Fruit fly (Drosophila melanogaster): ENCODE measurements around the gene gcm2.

Gene gcm2

DNA sequence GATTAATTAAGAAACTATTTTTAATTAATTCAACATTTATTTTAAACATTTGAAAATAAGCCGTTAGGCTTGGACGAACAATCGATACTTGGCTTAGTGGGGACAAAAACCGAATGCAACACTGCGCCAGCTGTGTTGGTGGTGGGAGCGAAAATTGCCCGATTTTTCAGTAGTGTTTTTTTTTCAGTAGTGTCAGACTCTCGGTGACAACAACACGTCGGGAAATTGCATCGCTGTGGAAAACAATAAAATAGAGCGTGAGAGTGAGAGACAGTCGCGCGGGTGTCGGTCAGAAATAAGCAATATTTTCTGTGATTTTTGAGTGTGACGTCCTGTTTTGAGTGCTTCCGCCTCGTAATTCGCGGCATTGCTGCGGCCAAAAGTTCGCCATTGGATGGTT lies 8.3 kb downstream of the gcm2 start (continued):
- peak; percentile 28 for TF ChIP-seq CG3163 (GFP tag; optimal IDR thresholded peaks at IDR 0.05)
- peak; percentile 38 for TF ChIP-seq jumu (GFP tag; optimal IDR thresholded peaks at IDR 0.05)
- TF ChIP-seq inv (GFP tag; IDR thresholded peaks at IDR 0.05; ENCODE audit: partially characterized antibody): peak; percentile 63
- TF ChIP-seq Spps (tag; optimal IDR thresholded peaks at IDR 0.05): no peak
- no peak for TF ChIP-seq Ravus (GFP tag; IDR thresholded peaks at IDR 0.05)
- no peak for TF ChIP-seq cg (GFP tag; optimal IDR thresholded peaks at IDR 0.05)
- peak; percentile 39; the same call in 1 of the 2 replicates for TF ChIP-seq al (GFP tag; IDR thresholded peaks at IDR 0.05)
- no peak for TF ChIP-seq ATbp (GFP tag; optimal IDR thresholded peaks at IDR 0.05)
- TF ChIP-seq CG8359 (GFP tag; optimal IDR thresholded peaks at IDR 0.05; ENCODE audit: borderline replicate concordance): no peak
- TF ChIP-seq CG10959 (GFP tag; IDR thresholded peaks at IDR 0.05): no peak
- TF ChIP-seq CG30403 (GFP tag; optimal IDR thresholded peaks at IDR 0.05): peak; percentile 54
- TF ChIP-seq Trl (optimal IDR thresholded peaks at IDR 0.05): peak; percentile 18 to 44
- peak; percentile 64 for TF ChIP-seq Trl (GFP tag; optimal IDR thresholded peaks at IDR 0.05)
- TF ChIP-seq corto (GFP tag; optimal IDR thresholded peaks at IDR 0.05): no peak
- TF ChIP-seq Atf-2 (GFP tag; optimal IDR thresholded peaks at IDR 0.05): no peak
- peak; percentile 88 for TF ChIP-seq amos (GFP tag; IDR thresholded peaks at IDR 0.05; ENCODE audit: partially characterized antibody)
- TF ChIP-seq az2 (GFP tag; optimal IDR thresholded peaks at IDR 0.05): peak; percentile 21
- TF ChIP-seq Atf3 (GFP tag; optimal IDR thresholded peaks at IDR 0.05): no peak
- TF ChIP-seq ken (GFP tag; IDR thresholded peaks at IDR 0.05): peak; percentile 45; the same call in 1 of the 3 replicates
- TF ChIP-seq CG12071 (GFP tag; optimal IDR thresholded peaks at IDR 0.05): peak; percentile 22
- TF ChIP-seq NfI (GFP tag; optimal IDR thresholded peaks at IDR 0.05): peak; percentile 25
- TF ChIP-seq grau (tag; optimal IDR thresholded peaks at IDR 0.05): peak; percentile 19
- TF ChIP-seq pzg (GFP tag; optimal IDR thresholded peaks at IDR 0.05): peak; percentile 75
- TF ChIP-seq Hmr (GFP tag; optimal IDR thresholded peaks at IDR 0.05): peak; percentile 73
- TF ChIP-seq CG4617 (GFP tag; optimal IDR thresholded peaks at IDR 0.05; ENCODE audit: borderline replicate concordance): peak; percentile 24
- no peak for TF ChIP-seq emc (GFP tag; optimal IDR thresholded peaks at IDR 0.05)
- peak; percentile 18 to 56 for TF ChIP-seq dpn (GFP tag; optimal IDR thresholded peaks at IDR 0.05)
- peak; percentile 77 for TF ChIP-seq Ets97D (GFP tag; optimal IDR thresholded peaks at IDR 0.05)
- TF ChIP-seq CG4404 (GFP tag; IDR thresholded peaks at IDR 0.05): no peak
- peak; percentile 89 for TF ChIP-seq onecut (GFP tag; IDR thresholded peaks at IDR 0.05)
- peak; percentile 64 for TF ChIP-seq CG14710 (tag; optimal IDR thresholded peaks at IDR 0.05)
- TF ChIP-seq PHDP (tag; optimal IDR thresholded peaks at IDR 0.05): peak; percentile 5
- peak; percentile 12; the same call in 1 of the 2 replicates for TF ChIP-seq lmd (GFP tag; IDR thresholded peaks at IDR 0.05)
- peak; percentile 81 for TF ChIP-seq CG8290 (GFP tag; optimal IDR thresholded peaks at IDR 0.05)
- TF ChIP-seq CG8290 (tag; optimal IDR thresholded peaks at IDR 0.05): peak in 1 of 2 experiments; percentile 85
- TF ChIP-seq CG10321 (GFP tag; IDR thresholded peaks at IDR 0.05): no peak
- TF ChIP-seq CG31365 (tag; optimal IDR thresholded peaks at IDR 0.05): no peak
- TF ChIP-seq ap (GFP tag; IDR thresholded peaks at IDR 0.05): no peak
- no peak for TF ChIP-seq fd3F (GFP tag; optimal IDR thresholded peaks at IDR 0.05)
- no peak for TF ChIP-seq Camta (GFP tag; optimal IDR thresholded peaks at IDR 0.05)
- TF ChIP-seq lola (GFP tag; optimal IDR thresholded peaks at IDR 0.05): no peak
- peak; percentile 45; the same call in 1 of the 2 replicates for TF ChIP-seq H2.0 (GFP tag; IDR thresholded peaks at IDR 0.05)
- no peak for TF ChIP-seq dan (GFP tag; IDR thresholded peaks at IDR 0.05)
- peak; percentile 24 for TF ChIP-seq Bteb2 (GFP tag; optimal IDR thresholded peaks at IDR 0.05)
- peak; percentile 61 for TF ChIP-seq Antp (GFP tag; optimal IDR thresholded peaks at IDR 0.05)
- TF ChIP-seq NFAT (GFP tag; IDR thresholded peaks at IDR 0.05): peak; percentile 61; the same call in 1 of the 2 replicates
- no peak for TF ChIP-seq trem (tag; optimal IDR thresholded peaks at IDR 0.05)
- TF ChIP-seq CG5180 (GFP tag; optimal IDR thresholded peaks at IDR 0.05): no peak
- no peak for TF ChIP-seq da (GFP tag; optimal IDR thresholded peaks at IDR 0.05)
- peak; percentile 71 for TF ChIP-seq Xbp1 (GFP tag; optimal IDR thresholded peaks at IDR 0.05)
- peak; percentile 28 for TF ChIP-seq HLHmδ (GFP tag; optimal IDR thresholded peaks at IDR 0.05)
- no peak for TF ChIP-seq Xrp1 (GFP tag; IDR thresholded peaks at IDR 0.05)

All from whole organism, embryonic.